Fruit fly (Drosophila melanogaster) whole organism, embryonic: ENCODE data around the gene CG14960.

Experiments
- Asciz ChIP-seq: fragments of 200-800 bp; sonication (Bioruptor generic); optimal IDR thresholded peaks from 2 replicates; lab custom pipeline; 2017; ENCODE audit warnings: missing biosample characterization, mild to moderate bottlenecking, missing genetic modification characterization, missing genetic modification reagents
- Awh ChIP-seq: fragments of 200-800 bp; sonication (Bioruptor generic); IDR thresholded peaks from 2 replicates; pipeline ENCODE4, ENCODE4 v1.3.6; 2022; ENCODE audit warnings: missing biosample characterization, missing genetic modification characterization
- CG10979 ChIP-seq: fragments of 200-800 bp; sonication (Bioruptor generic); optimal IDR thresholded peaks from 2 replicates; lab custom pipeline; 2018; ENCODE audit warnings: missing biosample characterization, mild to moderate bottlenecking, missing genetic modification characterization, moderate library complexity
- CG11085 ChIP-seq: fragments of 200-800 bp; sonication (Bioruptor generic); IDR thresholded peaks from 2 replicates; pipeline ENCODE4 v1.3.6; 2022; ENCODE audit warnings: missing biosample characterization, missing genetic modification characterization
- CG11456 ChIP-seq: fragments of 200-800 bp; sonication (Bioruptor generic); IDR thresholded peaks from 3 replicates; pipeline ENCODE4 v1.3.6; 2022; ENCODE audit warnings: missing biosample characterization, missing genetic modification characterization
- CG11695 ChIP-seq: fragments of 200-800 bp; sonication (Bioruptor generic); IDR thresholded peaks from 3 replicates; pipeline ENCODE4 v1.3.6; 2022; ENCODE audit warnings: missing biosample characterization, missing genetic modification characterization
- CG12104 ChIP-seq: fragments of 200-800 bp; sonication (Bioruptor generic); optimal IDR thresholded peaks from 3 replicates; lab custom pipeline; 2016; ENCODE audit warnings: missing biosample characterization, missing genetic modification characterization
- CG12155 ChIP-seq: fragments of 200-800 bp; sonication (Bioruptor generic); optimal IDR thresholded peaks from 3 replicates; lab custom pipeline; 2016; ENCODE audit warnings: missing biosample characterization, missing genetic modification characterization
- CG12391 ChIP-seq: fragments of 200-800 bp; sonication (Bioruptor generic); optimal IDR thresholded peaks from 3 replicates; lab custom pipeline; 2018; ENCODE audit warnings: missing biosample characterization, mild to moderate bottlenecking, missing genetic modification characterization, moderate library complexity
- CG13287 ChIP-seq: fragments of 200-800 bp; sonication (Bioruptor generic); IDR thresholded peaks from 2 replicates; pipeline ENCODE4 v1.3.6; 2022; ENCODE audit warnings: missing biosample characterization, missing genetic modification characterization; ENCODE audit not compliant: partially characterized antibody
- CG15269 ChIP-seq: fragments of 200-800 bp; sonication (Bioruptor generic); optimal IDR thresholded peaks from 2 replicates; lab custom pipeline; 2018; ENCODE audit warnings: missing biosample characterization, mild to moderate bottlenecking, missing genetic modification characterization, moderate library complexity
- CG16779 ChIP-seq: fragments of 200-800 bp; sonication (Bioruptor generic); IDR thresholded peaks from 2 replicates; pipeline ENCODE4 v1.3.6; 2022; ENCODE audit warnings: missing biosample characterization, missing genetic modification characterization
- CG16863 ChIP-seq: fragments of 200-800 bp; sonication (Bioruptor generic); optimal IDR thresholded peaks from 3 replicates; lab custom pipeline; 2016; ENCODE audit warnings: missing biosample characterization, missing genetic modification characterization
- CG17568 ChIP-seq: fragments of 200-800 bp; sonication (Bioruptor generic); optimal IDR thresholded peaks from 2 replicates; lab custom pipeline; 2018; ENCODE audit warnings: missing biosample characterization, mild to moderate bottlenecking, missing genetic modification characterization, moderate library complexity
- CG17612 ChIP-seq: fragments of 200-800 bp; sonication (Bioruptor generic); IDR thresholded peaks from 2 replicates; pipeline ENCODE4 v1.3.6; 2022; ENCODE audit warnings: missing biosample characterization, missing genetic modification characterization
- CG2199 ChIP-seq: fragments of 200-800 bp; sonication (Bioruptor generic); IDR thresholded peaks from 3 replicates; pipeline ENCODE4 v1.3.6; 2022; ENCODE audit warnings: missing biosample characterization, missing genetic modification characterization
- CG30403 ChIP-seq: fragments of 200-800 bp; sonication (Bioruptor generic); optimal IDR thresholded peaks from 3 replicates; lab custom pipeline; 2016; ENCODE audit warnings: missing biosample characterization, missing genetic modification characterization
- CG3407 ChIP-seq: fragments of 200-800 bp; sonication (Bioruptor generic); optimal IDR thresholded peaks from 2 replicates; lab custom pipeline; 2018; ENCODE audit warnings: missing biosample characterization, mild to moderate bottlenecking, missing genetic modification characterization
- CG34376 ChIP-seq: fragments of 200-800 bp; sonication (Bioruptor generic); optimal IDR thresholded peaks from 2 replicates; lab custom pipeline; 2018; ENCODE audit warnings: missing biosample characterization, mild to moderate bottlenecking, missing genetic modification characterization
- CG4404 ChIP-seq: fragments of 200-800 bp; sonication (Bioruptor generic); IDR thresholded peaks from 2 replicates; pipeline ENCODE4 v1.3.6; 2022; ENCODE audit warnings: missing biosample characterization, missing genetic modification characterization
- CG6175 ChIP-seq: fragments of 200-800 bp; sonication (Bioruptor generic); IDR thresholded peaks from 3 replicates; pipeline ENCODE4 v1.3.6; 2022; ENCODE audit warnings: missing biosample characterization, missing genetic modification characterization
- CG9609 ChIP-seq: fragments of 200-800 bp; sonication (Bioruptor generic); optimal IDR thresholded peaks from 3 replicates; lab custom pipeline; 2016; ENCODE audit warnings: missing biosample characterization, missing genetic modification characterization
- CG9876 ChIP-seq: fragments of 200-800 bp; sonication (Bioruptor generic); optimal IDR thresholded peaks from 2 replicates; lab custom pipeline; 2016; ENCODE audit warnings: missing biosample characterization, missing genetic modification characterization
- H15 ChIP-seq: fragments of 200-800 bp; sonication (Bioruptor generic); IDR thresholded peaks from 3 replicates; pipeline ENCODE4 v1.3.6; 2022; ENCODE audit warnings: missing biosample characterization, missing genetic modification characterization
- Hsf ChIP-seq: fragments of 200-800 bp; sonication (Bioruptor generic); optimal IDR thresholded peaks from 3 replicates; lab custom pipeline; 2016; ENCODE audit warnings: missing biosample characterization, missing genetic modification characterization
- Lpt ChIP-seq: fragments of >200 bp; optimal IDR thresholded peaks from 2 replicates; lab custom pipeline; 2018; ENCODE audit warnings: missing biosample characterization, missing genetic modification characterization
- Meics ChIP-seq: fragments of 200-800 bp; sonication (Bioruptor generic); optimal IDR thresholded peaks from 2 replicates; lab custom pipeline; 2017; ENCODE audit warnings: missing biosample characterization, mild to moderate bottlenecking, missing genetic modification characterization
- Sin3A ChIP-seq: fragments of >200 bp; optimal IDR thresholded peaks from 2 replicates; lab custom pipeline; 2018
- Spps ChIP-seq: fragments of 200-800 bp; sonication (Bioruptor generic); optimal IDR thresholded peaks from 2 replicates; lab custom pipeline; 2018; ENCODE audit warnings: missing biosample characterization, mild to moderate bottlenecking, missing genetic modification characterization
- bigmax ChIP-seq: fragments of 200-800 bp; sonication (Bioruptor generic); optimal IDR thresholded peaks from 2 replicates; lab custom pipeline; 2018; ENCODE audit warnings: missing biosample characterization, mild to moderate bottlenecking, missing genetic modification characterization
- cad ChIP-seq: fragments of >200 bp; optimal IDR thresholded peaks from 2 replicates; lab custom pipeline; 2017; ENCODE audit warnings: missing biosample characterization, missing genetic modification characterization
- croc ChIP-seq: fragments of 200-800 bp; sonication (Bioruptor generic); conservative IDR thresholded peaks from 3 replicates; pipeline ENCODE4 v1.3.6; 2022; ENCODE audit warnings: missing biosample characterization, missing genetic modification characterization
- crol ChIP-seq: fragments of 200-800 bp; sonication (Bioruptor generic); IDR thresholded peaks from 2 replicates; pipeline ENCODE4 v1.3.6; 2022; ENCODE audit warnings: missing biosample characterization, missing genetic modification characterization
- crp ChIP-seq, 2 experiments: fragments of 200-800 bp; sonication (Bioruptor generic); optimal IDR thresholded peaks; 2 replicates in 1 of 2; 3 replicates in 1 of 2; lab custom pipeline; 2017; ENCODE audit warnings: missing biosample characterization in 2 of 2, missing genetic modification characterization in 2 of 2, mild to moderate bottlenecking in 1 of 2, moderate library complexity in 1 of 2
- danr ChIP-seq: fragments of 200-800 bp; sonication (Bioruptor generic); IDR thresholded peaks from 2 replicates; pipeline ENCODE4 v1.3.6; 2022; ENCODE audit warnings: missing biosample characterization, missing genetic modification characterization
- fd64A ChIP-seq: fragments of 200-800 bp; sonication (Bioruptor generic); optimal IDR thresholded peaks from 3 replicates; lab custom pipeline; 2018; ENCODE audit warnings: missing biosample characterization, mild to moderate bottlenecking, missing genetic modification characterization
- fu2 ChIP-seq: fragments of 200-800 bp; sonication (Bioruptor generic); optimal IDR thresholded peaks from 2 replicates; lab custom pipeline; 2016; ENCODE audit warnings: missing biosample characterization, missing genetic modification characterization
- gce ChIP-seq: fragments of 200-800 bp; sonication (Bioruptor generic); IDR thresholded peaks from 3 replicates; pipeline ENCODE4 v1.3.6; 2022; ENCODE audit warnings: missing biosample characterization, missing genetic modification characterization
- hkb ChIP-seq, 2 experiments: fragments of 200-800 bp in 1 of 2; fragments of >200 bp in 1 of 2; sonication (Bioruptor generic) in 1 of 2; IDR thresholded peaks in 1 of 2; optimal IDR thresholded peaks in 1 of 2; 2 replicates each; pipeline versions ENCODE4 v1.3.6 to Lab custom; 2017 to 2022; ENCODE audit warnings: missing biosample characterization in 1 of 2, missing genetic modification characterization in 1 of 2
- jigr1 ChIP-seq: fragments of 200-800 bp; sonication (Bioruptor generic); IDR thresholded peaks from 3 replicates; pipeline ENCODE4 v1.3.6; 2022; ENCODE audit warnings: missing biosample characterization, missing genetic modification characterization
- lbe ChIP-seq: fragments of 200-800 bp; sonication (Bioruptor generic); optimal IDR thresholded peaks from 2 replicates; lab custom pipeline; 2016; ENCODE audit warnings: missing biosample characterization, mild to moderate bottlenecking, missing genetic modification characterization
- mirr ChIP-seq: fragments of 200-800 bp; sonication (Bioruptor generic); optimal IDR thresholded peaks from 3 replicates; lab custom pipeline; 2018; ENCODE audit warnings: missing biosample characterization, mild to moderate bottlenecking, missing genetic modification characterization
- ranshi ChIP-seq: fragments of 200-800 bp; sonication (Bioruptor generic); IDR thresholded peaks from 2 replicates; pipeline ENCODE4 v1.3.6; 2022; ENCODE audit warnings: missing biosample characterization, missing genetic modification characterization
- salm ChIP-seq: fragments of 200-800 bp; sonication (Bioruptor generic); optimal IDR thresholded peaks from 2 replicates; lab custom pipeline; 2018; ENCODE audit warnings: missing biosample characterization, mild to moderate bottlenecking, missing genetic modification characterization
- sc ChIP-seq, 3 experiments: fragments of >200 bp in 2 of 3; fragments of 200-800 bp in 1 of 3; sonication (Bioruptor generic) in 1 of 3; optimal IDR thresholded peaks; 2 replicates in 2 of 3; 3 replicates in 1 of 3; lab custom pipeline; 2017; ENCODE audit warnings: mild to moderate bottlenecking in 1 of 3, missing biosample characterization in 1 of 3, missing genetic modification characterization in 1 of 3, missing genetic modification reagents in 1 of 3
- slou ChIP-seq: fragments of 200-800 bp; sonication (Bioruptor generic); optimal IDR thresholded peaks from 3 replicates; lab custom pipeline; 2016; ENCODE audit warnings: missing biosample characterization, missing genetic modification characterization
- slp2 ChIP-seq: fragments of 200-800 bp; sonication (Bioruptor generic); optimal IDR thresholded peaks from 2 replicates; lab custom pipeline; 2016; ENCODE audit warnings: missing biosample characterization, missing genetic modification characterization
- stc ChIP-seq: fragments of 200-800 bp; sonication (Bioruptor generic); IDR thresholded peaks from 2 replicates; pipeline ENCODE4 v1.3.6; 2022; ENCODE audit warnings: missing biosample characterization, missing genetic modification characterization
- stwl ChIP-seq: fragments of 200-800 bp; sonication (Bioruptor generic); optimal IDR thresholded peaks from 3 replicates; lab custom pipeline; 2018; ENCODE audit warnings: missing biosample characterization, mild to moderate bottlenecking, missing genetic modification characterization, moderate library complexity
- toy ChIP-seq: fragments of 200-800 bp; sonication (Bioruptor generic); IDR thresholded peaks from 2 replicates; pipeline ENCODE4 v1.3.6; 2022; ENCODE audit warnings: missing biosample characterization, missing genetic modification characterization
- twi ChIP-seq: fragments of 200-800 bp; optimal IDR thresholded peaks from 2 replicates; lab custom pipeline; 2019; ENCODE audit warnings: missing biosample characterization, mild to moderate bottlenecking, missing genetic modification characterization, moderate library complexity

CG14960 gene

DNA sequence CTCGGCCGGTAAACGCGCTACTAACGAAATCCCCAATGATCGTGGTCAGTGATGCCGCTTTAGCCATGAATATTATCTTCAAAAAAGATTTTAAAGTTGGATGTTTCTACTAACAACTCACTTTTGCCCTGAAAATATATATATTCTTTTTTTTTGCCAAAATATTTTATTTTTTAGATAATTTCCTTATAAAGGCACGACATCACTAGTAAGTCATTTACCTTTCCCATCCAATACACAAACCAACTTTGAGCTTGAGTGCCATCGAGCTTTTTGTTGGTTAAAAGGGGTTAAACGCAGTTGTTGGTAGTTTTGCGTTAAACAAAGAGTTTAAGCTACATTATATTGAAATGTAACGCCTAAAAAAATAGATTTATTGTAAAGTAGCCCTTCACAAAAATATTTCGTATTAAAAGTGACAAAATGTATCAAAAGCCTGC, 32.3 kb downstream of the CG14960 start, which contains the start of gene CG14968 (continued):
- TF ChIP-seq stwl = no peak
- peak; percentile 85 for TF ChIP-seq jigr1 (GFP tag; lab: Robert Waterston, UW)
- peak; percentile 43 for TF ChIP-seq CG9609 (GFP tag; lab: Kevin White, UChicago)
- TF ChIP-seq salm (tag; lab: Kevin White, UChicago) = peak; percentile 86
- peak; percentile 96 for TF ChIP-seq CG11695 (GFP tag; lab: Robert Waterston, UW)
- TF ChIP-seq Lpt = no peak
- TF ChIP-seq H15 (GFP tag; lab: Robert Waterston, UW) = peak; percentile 93
- peak; percentile 96 for TF ChIP-seq Meics (GFP tag; lab: Kevin White, UChicago)
- TF ChIP-seq CG16779 (GFP tag; lab: Robert Waterston, UW) = peak; percentile 91
- TF ChIP-seq slou (GFP tag; lab: Kevin White, UChicago) = peak; percentile 83
- TF ChIP-seq mirr (GFP tag; lab: Kevin White, UChicago) = peak; percentile 9
- TF ChIP-seq CG11456 (GFP tag; lab: Robert Waterston, UW) = peak; percentile 97
- TF ChIP-seq CG12391 (tag; lab: Kevin White, UChicago) = peak; percentile 96
- peak; percentile 94 for TF ChIP-seq CG6175 (GFP tag; lab: Robert Waterston, UW)
- TF ChIP-seq fu2 = peak; percentile 57
- TF ChIP-seq toy (GFP tag; lab: Robert Waterston, UW) = peak; percentile 90
- TF ChIP-seq CG4404 (GFP tag; lab: Robert Waterston, UW) = peak; percentile 80
- no peak for TF ChIP-seq cad (GFP tag; lab: Kevin White, UChicago)
- TF ChIP-seq CG13287 (GFP tag; lab: Robert Waterston, UW) = no peak
- TF ChIP-seq CG9876 (GFP tag; lab: Kevin White, UChicago) = no peak
- TF ChIP-seq fd64A (GFP tag; lab: Kevin White, UChicago) = peak; percentile 68
- TF ChIP-seq gce (GFP tag; lab: Robert Waterston, UW) = peak; percentile 92
- peak; percentile 77 for TF ChIP-seq croc (GFP tag; lab: Robert Waterston, UW)
- TF ChIP-seq Sin3A = no peak
- TF ChIP-seq CG17568 (GFP tag; lab: Kevin White, UChicago) = peak; percentile 90
- peak; percentile 62 for TF ChIP-seq CG34376 (GFP tag; lab: Kevin White, UChicago)
- TF ChIP-seq CG12104 (GFP tag; lab: Kevin White, UChicago) = peak; percentile 95
- TF ChIP-seq CG12155 (GFP tag; lab: Kevin White, UChicago) = peak; percentile 90
- TF ChIP-seq CG2199 (GFP tag; lab: Robert Waterston, UW) = peak; percentile 81; the same call in 2 of the 3 replicates
- peak in 1 of 2 experiments; percentile 51 for TF ChIP-seq crp (GFP tag; optimal IDR thresholded peaks at IDR 0.05; lab: Kevin White, UChicago)
- peak; percentile 90 for TF ChIP-seq Hsf (GFP tag; lab: Kevin White, UChicago)
- peak; percentile 97 for TF ChIP-seq ranshi (GFP tag; lab: Robert Waterston, UW)
- TF ChIP-seq CG11085 = peak; percentile 90
- TF ChIP-seq Awh = peak; percentile 96
- TF ChIP-seq CG30403 (GFP tag; lab: Kevin White, UChicago) = peak; percentile 93
- TF ChIP-seq Asciz (GFP tag; lab: Kevin White, UChicago) = peak; percentile 88
- peak; percentile 96 for TF ChIP-seq stc (GFP tag; lab: Robert Waterston, UW)
- peak; percentile 70 for TF ChIP-seq crol (GFP tag; lab: Robert Waterston, UW)
- peak; percentile 63 for TF ChIP-seq CG16863 (GFP tag; lab: Kevin White, UChicago)
- peak; percentile 88 for TF ChIP-seq CG10979
- TF ChIP-seq CG3407 (GFP tag; lab: Kevin White, UChicago) = peak; percentile 75
- TF ChIP-seq sc (optimal IDR thresholded peaks at IDR 0.05; lab: Kevin White, UChicago) = no peak
- peak; percentile 81 for TF ChIP-seq sc (GFP tag; optimal IDR thresholded peaks at IDR 0.05; lab: Kevin White, UChicago)
- TF ChIP-seq twi (tag; lab: Kevin White, UChicago) = peak; percentile 78
- TF ChIP-seq CG15269 (tag; lab: Kevin White, UChicago) = peak; percentile 97
- TF ChIP-seq slp2 (GFP tag; lab: Kevin White, UChicago) = peak; percentile 70
- peak; percentile 74 for TF ChIP-seq bigmax (GFP tag; lab: Kevin White, UChicago)
- TF ChIP-seq lbe = peak; percentile 96
- peak; percentile 81 for TF ChIP-seq danr (GFP tag; lab: Robert Waterston, UW)
- TF ChIP-seq Spps (tag; lab: Kevin White, UChicago) = peak; percentile 83
- peak; percentile 87 for TF ChIP-seq CG17612 (GFP tag; lab: Robert Waterston, UW)
- TF ChIP-seq hkb (optimal IDR thresholded peaks at IDR 0.05; lab: Kevin White, UChicago) = no peak
- TF ChIP-seq hkb (GFP tag; IDR thresholded peaks at IDR 0.05; lab: Robert Waterston, UW) = peak; percentile 97
